Worm (Caenorhabditis elegans) whole organism, mixed stage, embryonic: ENCODE results near the gene T16G1.7.
A peak's percentile ranks its signal among the peaks of the same experiment; 100 is the strongest.

ENCODE experiments used
- M03D4.4 ChIP-seq: sonication (generic microtip); optimal IDR thresholded peaks from 2 replicates; lab custom pipeline; 2017; ENCODE audit warnings: mild to moderate bottlenecking, missing genetic modification characterization, missing compliant biosample characterization
- bed-3 ChIP-seq: fragments of 200-800 bp; sonication (Bioruptor generic); optimal IDR thresholded peaks from 3 replicates; lab custom pipeline; 2018; ENCODE audit warnings: mild to moderate bottlenecking, missing genetic modification characterization, moderate library complexity, missing compliant biosample characterization
- blmp-1 ChIP-seq: fragments of 150-350 bp; optimal IDR thresholded peaks from 2 replicates; lab custom pipeline; 2014; ENCODE audit warnings: missing biosample characterization, missing genetic modification characterization
- ceh-39 ChIP-seq: fragments of 150-350 bp; optimal IDR thresholded peaks from 2 replicates; lab custom pipeline; 2014; ENCODE audit warnings: missing biosample characterization, missing genetic modification characterization
- ceh-43 ChIP-seq: fragments of 200-800 bp; sonication (Bioruptor generic); optimal IDR thresholded peaks from 2 replicates; lab custom pipeline; 2018; ENCODE audit warnings: mild to moderate bottlenecking, missing genetic modification characterization, moderate library complexity, missing compliant biosample characterization
- ceh-83 ChIP-seq: fragments of 200-800 bp; sonication (Bioruptor generic); optimal IDR thresholded peaks from 2 replicates; lab custom pipeline; 2018; ENCODE audit warnings: mild to moderate bottlenecking, missing genetic modification characterization, missing compliant biosample characterization
- ces-1 ChIP-seq: fragments of 150-350 bp; optimal IDR thresholded peaks from 2 replicates; lab custom pipeline; 2014; ENCODE audit warnings: missing biosample characterization, missing genetic modification reagents, missing genetic modification characterization
- cnd-1 ChIP-seq: fragments of 200-800 bp; sonication (Bioruptor generic); optimal IDR thresholded peaks from 2 replicates; lab custom pipeline; 2018; ENCODE audit warnings: mild to moderate bottlenecking, missing genetic modification characterization, missing compliant biosample characterization
- drap-1 ChIP-seq: fragments of 200-800 bp; sonication (Bioruptor generic); optimal IDR thresholded peaks from 3 replicates; lab custom pipeline; 2018; ENCODE audit warnings: mild to moderate bottlenecking, missing genetic modification characterization, missing compliant biosample characterization
- elt-1 ChIP-seq: sonication (generic microtip); optimal IDR thresholded peaks from 2 replicates; lab custom pipeline; 2017; ENCODE audit warnings: missing genetic modification characterization, mild to moderate bottlenecking, missing compliant biosample characterization, antibody characterized with exemption, moderate library complexity, borderline replicate concordance; ENCODE audit not compliant: insufficient read depth
- elt-3 ChIP-seq: fragments of 150-350 bp; optimal IDR thresholded peaks from 2 replicates; lab custom pipeline; 2014; ENCODE audit warnings: missing biosample characterization, missing genetic modification characterization
- flh-1 ChIP-seq: fragments of 200-800 bp; sonication (Bioruptor generic); optimal IDR thresholded peaks from 2 replicates; lab custom pipeline; 2018; ENCODE audit warnings: mild to moderate bottlenecking, missing genetic modification characterization, moderate library complexity, missing compliant biosample characterization
- ham-2 ChIP-seq: fragments of 200-800 bp; sonication (Bioruptor generic); optimal IDR thresholded peaks from 2 replicates; lab custom pipeline; 2018; ENCODE audit warnings: mild to moderate bottlenecking, missing genetic modification characterization, missing compliant biosample characterization
- hlh-1 ChIP-seq: fragments of 150-350 bp; optimal IDR thresholded peaks from 2 replicates; lab custom pipeline; 2014; ENCODE audit warnings: missing biosample characterization, missing genetic modification reagents, missing genetic modification characterization
- lin-13 ChIP-seq: fragments of 150-350 bp; optimal IDR thresholded peaks from 2 replicates; lab custom pipeline; 2014; ENCODE audit warnings: missing biosample characterization, missing genetic modification characterization
- lin-32 ChIP-seq: fragments of 200-800 bp; sonication (Bioruptor generic); optimal IDR thresholded peaks from 2 replicates; lab custom pipeline; 2018; ENCODE audit warnings: mild to moderate bottlenecking, missing genetic modification characterization, missing compliant biosample characterization
- lsy-2 ChIP-seq: fragments of 150-350 bp; optimal IDR thresholded peaks from 2 replicates; lab custom pipeline; 2014; ENCODE audit warnings: missing biosample characterization, missing genetic modification characterization
- mab-5 ChIP-seq: fragments of 150-350 bp; optimal IDR thresholded peaks from 2 replicates; lab custom pipeline; 2014; ENCODE audit warnings: missing biosample characterization, missing genetic modification characterization
- mep-1 ChIP-seq: fragments of 150-350 bp; optimal IDR thresholded peaks from 2 replicates; lab custom pipeline; 2017; ENCODE audit warnings: missing biosample characterization, missing genetic modification reagents, missing genetic modification characterization, inconsistent platforms
- mls-2 ChIP-seq: sonication (generic microtip); optimal IDR thresholded peaks from 2 replicates; lab custom pipeline; 2016; ENCODE audit warnings: mild to moderate bottlenecking, missing genetic modification characterization, moderate library complexity, missing compliant biosample characterization
- nhr-12 ChIP-seq: fragments of 150-350 bp; optimal IDR thresholded peaks from 2 replicates; lab custom pipeline; 2014; ENCODE audit warnings: missing biosample characterization, missing genetic modification characterization
- nhr-2 ChIP-seq: fragments of 150-350 bp; optimal IDR thresholded peaks from 2 replicates; lab custom pipeline; 2014; ENCODE audit warnings: missing biosample characterization, missing genetic modification characterization
- nhr-237 ChIP-seq: fragments of 150-350 bp; optimal IDR thresholded peaks from 2 replicates; lab custom pipeline; 2014; ENCODE audit warnings: missing biosample characterization, missing genetic modification characterization
- nhr-28 ChIP-seq: fragments of 150-350 bp; optimal IDR thresholded peaks from 2 replicates; lab custom pipeline; 2014; ENCODE audit warnings: missing biosample characterization, missing genetic modification characterization
- nhr-76 ChIP-seq: sonication (generic microtip); optimal IDR thresholded peaks from 2 replicates; lab custom pipeline; 2017; ENCODE audit warnings: missing biosample characterization, missing genetic modification characterization
- pha-4 ChIP-seq: fragments of 150-350 bp; optimal IDR thresholded peaks from 2 replicates; lab custom pipeline; 2018; ENCODE audit warnings: missing biosample characterization, missing genetic modification reagents, missing genetic modification characterization
- sem-2 ChIP-seq: fragments of 200-800 bp; sonication (Bioruptor generic); optimal IDR thresholded peaks from 2 replicates; lab custom pipeline; 2018; ENCODE audit warnings: mild to moderate bottlenecking, missing genetic modification characterization, missing compliant biosample characterization
- snpc-4 ChIP-seq: fragments of 150-350 bp; optimal IDR thresholded peaks from 2 replicates; lab custom pipeline; 2014; ENCODE audit warnings: missing biosample characterization, missing genetic modification characterization
- sptf-1 ChIP-seq: sonication (generic microtip); optimal IDR thresholded peaks from 2 replicates; lab custom pipeline; 2017; ENCODE audit warnings: mild to moderate bottlenecking, missing genetic modification characterization, moderate library complexity, missing compliant biosample characterization
- tbx-8 ChIP-seq: fragments of 200-800 bp; sonication (Bioruptor generic); optimal IDR thresholded peaks from 2 replicates; lab custom pipeline; 2018; ENCODE audit warnings: mild to moderate bottlenecking, missing genetic modification characterization, moderate library complexity, missing compliant biosample characterization
- unc-120 ChIP-seq: sonication (generic microtip); optimal IDR thresholded peaks from 2 replicates; lab custom pipeline; 2017; ENCODE audit warnings: missing genetic modification characterization, missing compliant biosample characterization; ENCODE audit not compliant: poor library complexity, severe bottlenecking
- unc-39 ChIP-seq: fragments of 150-350 bp; optimal IDR thresholded peaks from 2 replicates; lab custom pipeline; 2014; ENCODE audit warnings: missing biosample characterization, missing genetic modification characterization
- unc-62 ChIP-seq: fragments of 150-350 bp; optimal IDR thresholded peaks from 2 replicates; lab custom pipeline; 2014; ENCODE audit warnings: missing biosample characterization, missing genetic modification reagents, missing genetic modification characterization
- zip-8 ChIP-seq: fragments of 150-350 bp; optimal IDR thresholded peaks from 2 replicates; lab custom pipeline; 2014; ENCODE audit warnings: missing biosample characterization, missing genetic modification characterization
- ztf-11 ChIP-seq: fragments of 150-350 bp; optimal IDR thresholded peaks from 2 replicates; lab custom pipeline; 2014; ENCODE audit warnings: missing biosample characterization, missing genetic modification characterization

Gene T16G1.7

DNA sequence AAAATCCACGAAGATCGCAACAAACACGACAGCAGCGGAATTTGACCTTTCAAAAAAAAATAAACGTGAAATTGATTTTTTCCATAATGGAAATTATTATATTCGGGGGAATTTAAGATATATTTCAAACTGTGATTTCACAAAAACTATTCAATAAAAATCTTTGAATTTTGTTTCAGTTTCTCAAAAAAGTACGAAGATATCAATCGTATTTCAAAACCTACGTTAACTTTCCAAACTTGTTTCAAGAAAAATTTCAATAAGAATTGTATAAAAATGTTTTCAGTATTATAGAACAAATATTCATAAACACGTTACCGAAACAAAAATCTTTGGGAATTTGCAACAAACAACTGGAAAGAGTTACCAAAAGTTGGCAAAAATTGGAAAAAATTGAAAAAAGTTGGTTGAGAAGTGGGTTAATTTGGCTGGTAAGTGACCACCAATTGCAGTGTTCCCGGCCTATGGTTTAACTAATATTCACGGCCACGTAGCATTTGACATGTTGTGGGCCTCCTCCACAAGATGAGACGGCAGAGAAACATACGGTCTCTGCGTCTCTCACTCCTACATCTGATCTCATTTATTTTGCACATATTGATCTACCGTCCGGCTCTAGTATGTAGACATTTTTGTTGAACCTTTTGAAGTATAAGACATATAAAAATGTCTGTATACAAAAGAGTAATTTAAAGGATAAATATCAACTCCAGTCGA lies 16.1 kb upstream of the T16G1.7 start, which contains the start of the genes T16G1.9 and T16G1.18:
Gene T16G1.9 (minus strand): TSS at position 51 of the 717 bp plus-strand sequence.
Gene T16G1.18 (plus strand): TSS at position 493 of the 717 bp plus-strand sequence.
- no peak for TF ChIP-seq mab-5
- TF ChIP-seq zip-8 (tag; lab: Kevin White, UChicago) = no peak
- TF ChIP-seq lin-32 (GFP tag; lab: Kevin White, UChicago) = no peak
- TF ChIP-seq nhr-28 = no peak
- no peak for TF ChIP-seq nhr-2
- no peak for TF ChIP-seq bed-3 (GFP tag; lab: Kevin White, UChicago)
- TF ChIP-seq mls-2 = no peak
- TF ChIP-seq hlh-1 = peak; percentile 50
- no peak for TF ChIP-seq cnd-1
- no peak for TF ChIP-seq ceh-39 (tag; lab: Kevin White, UChicago)
- TF ChIP-seq unc-39 = no peak
- no peak for TF ChIP-seq ceh-83 (GFP tag; lab: Kevin White, UChicago)
- no peak for TF ChIP-seq ztf-11
- TF ChIP-seq sem-2 (GFP tag; lab: Kevin White, UChicago) = no peak
- TF ChIP-seq ham-2 (GFP tag; lab: Kevin White, UChicago) = no peak
- TF ChIP-seq ces-1 = peak; percentile 90
- no peak for TF ChIP-seq nhr-76 (tag; lab: Kevin White, UChicago)
- TF ChIP-seq elt-3 = no peak
- peak; percentile 14 for TF ChIP-seq lin-13 (tag; lab: Kevin White, UChicago)
- no peak for TF ChIP-seq elt-1
- TF ChIP-seq snpc-4 (tag; lab: Kevin White, UChicago) = no peak
- no peak for TF ChIP-seq lsy-2 (tag; lab: Kevin White, UChicago)
- no peak for TF ChIP-seq nhr-12 (tag; lab: Kevin White, UChicago)
- no peak for TF ChIP-seq unc-62 (GFP tag; lab: Kevin White, UChicago)
- TF ChIP-seq unc-120 (tag; lab: Kevin White, UChicago) = no peak
- TF ChIP-seq drap-1 (GFP tag; lab: Kevin White, UChicago) = no peak
- no peak for TF ChIP-seq flh-1 (GFP tag; lab: Kevin White, UChicago)
- no peak for TF ChIP-seq blmp-1
- TF ChIP-seq mep-1 (tag; lab: Kevin White, UChicago) = peak; percentile 17
- peak; percentile 11 for TF ChIP-seq pha-4 (tag; lab: Kevin White, UChicago)
- no peak for TF ChIP-seq sptf-1 (tag; lab: Kevin White, UChicago)
- no peak for TF ChIP-seq ceh-43 (GFP tag; lab: Kevin White, UChicago)
- TF ChIP-seq tbx-8 (GFP tag; lab: Kevin White, UChicago) = no peak
- TF ChIP-seq M03D4.4 (tag; lab: Kevin White, UChicago) = no peak
- TF ChIP-seq nhr-237 (tag; lab: Kevin White, UChicago) = peak; percentile 12

DNA sequence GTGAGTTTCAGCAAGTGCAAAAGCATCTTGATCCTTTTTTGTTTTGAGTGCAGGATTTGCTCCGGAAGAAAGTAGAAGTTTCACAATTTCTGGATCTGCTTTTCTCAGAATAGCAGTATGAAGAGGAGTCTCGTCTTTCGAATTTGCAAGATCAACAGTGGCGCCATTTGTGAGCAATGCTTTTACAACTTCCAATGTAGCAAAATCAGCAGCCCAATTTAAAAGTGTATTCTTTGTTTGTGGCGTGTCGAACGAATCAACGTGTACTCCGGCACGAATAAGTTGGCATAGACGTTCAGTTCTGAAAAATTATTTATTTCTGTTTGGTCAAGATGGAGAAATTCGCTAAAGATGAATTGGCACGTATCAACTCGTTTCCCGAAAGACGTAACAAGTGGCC lies 14.7 kb upstream of the T16G1.7 start, which contains the start of gene T16G1.13:
Gene T16G1.13 (plus strand): TSS at position 301 of the 400 bp plus-strand sequence.
- TF ChIP-seq mep-1 (tag; lab: Kevin White, UChicago) (no peak), lin-32 (GFP tag; lab: Kevin White, UChicago) (no peak), unc-39 (no peak), elt-1 (no peak)

DNA sequence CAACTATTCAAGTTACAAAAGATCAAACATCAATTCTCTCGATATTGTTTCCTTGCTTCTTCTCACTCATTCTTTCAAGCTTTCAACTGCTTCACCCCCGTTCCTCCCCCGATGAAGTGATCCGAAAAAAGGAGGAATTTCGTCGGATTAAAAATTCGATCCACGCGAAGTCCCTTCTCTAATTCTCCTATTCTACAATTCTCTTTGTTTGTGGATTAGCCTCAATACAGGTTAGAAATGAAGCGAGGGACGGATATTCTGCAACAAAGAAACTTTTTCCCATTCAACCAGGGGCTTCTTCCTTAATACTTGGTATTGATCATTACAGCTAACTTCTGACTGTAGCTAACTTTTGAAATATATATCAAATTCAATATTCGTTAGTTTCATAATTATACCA lies 9.9 kb upstream of the T16G1.7 start, which contains the start of gene grl-2:
Gene grl-2 (plus strand): TSS at position 301 of the 400 bp plus-strand sequence.
- TF ChIP-seq ztf-11 (no peak), mab-5 (no peak), lin-32 (GFP tag; lab: Kevin White, UChicago) (no peak), nhr-76 (tag; lab: Kevin White, UChicago) (no peak), ces-1 (no peak), nhr-12 (tag; lab: Kevin White, UChicago) (no peak), flh-1 (GFP tag; lab: Kevin White, UChicago) (no peak), drap-1 (GFP tag; lab: Kevin White, UChicago) (no peak), blmp-1 (no peak), tbx-8 (GFP tag; lab: Kevin White, UChicago) (no peak), lsy-2 (tag; lab: Kevin White, UChicago) (no peak), sem-2 (GFP tag; lab: Kevin White, UChicago) (no peak), M03D4.4 (tag; lab: Kevin White, UChicago) (no peak)
- TF ChIP-seq, all 35 proteins: peak for 0
